Worm (Caenorhabditis elegans): ENCODE data around the gene AC3.5.

AC3.5 gene

DNA sequence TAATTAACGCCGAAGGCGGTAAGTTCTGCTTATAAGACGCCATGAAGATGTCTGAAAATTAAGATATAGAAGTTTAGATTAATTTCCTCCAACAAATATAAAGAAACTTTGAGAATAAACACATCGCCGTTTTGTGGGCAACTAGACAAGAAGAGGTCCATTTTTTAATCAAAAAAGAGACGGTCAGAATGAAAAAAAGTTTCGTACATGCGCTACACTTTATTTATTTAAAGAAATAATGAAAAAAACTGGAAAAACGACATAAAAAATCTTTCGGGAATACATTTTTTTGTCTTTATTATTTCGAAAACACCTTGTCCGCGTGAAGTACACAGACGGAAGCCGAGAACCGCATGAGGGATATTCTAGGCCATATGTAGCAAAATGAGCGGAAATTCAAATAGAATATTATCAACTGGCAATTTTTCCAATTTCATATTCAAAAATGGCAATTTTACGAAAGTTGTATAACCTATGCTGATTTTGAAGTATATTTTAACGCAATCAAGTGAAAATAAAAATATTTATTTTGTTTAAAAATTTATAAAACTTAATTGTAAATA is 32.5 kb upstream of the AC3.5 start, which contains the start of gene sluh-7:
Gene sluh-7, minus strand, starts transcription at position 51 of the 563 bp plus-strand sequence.
- TF ChIP-seq nhr-28 (tag; optimal IDR thresholded peaks at IDR 0.05) (no peak), nfya-1 (tag; optimal IDR thresholded peaks at IDR 0.05; ENCODE audit: insufficient read depth) (peak; percentile 80), ceh-28 (tag; optimal IDR thresholded peaks at IDR 0.05) (peak; percentile 5), nhr-23 (tag; optimal IDR thresholded peaks at IDR 0.05) (peak; percentile 80), pha-4 (tag; optimal IDR thresholded peaks at IDR 0.05) (peak; percentile 92), ceh-82 (tag; optimal IDR thresholded peaks at IDR 0.05) (no peak), elt-2 (tag; optimal IDR thresholded peaks at IDR 0.05) (peak; percentile 28), hmg-11 (tag; optimal IDR thresholded peaks at IDR 0.05) (peak; percentile 51), daf-12 (tag; optimal IDR thresholded peaks at IDR 0.05) (no peak), lin-15B (tag; optimal IDR thresholded peaks at IDR 0.05) (peak; percentile 90), ztf-4 (tag; optimal IDR thresholded peaks at IDR 0.05) (no peak), aly-2 (tag; optimal IDR thresholded peaks at IDR 0.05) (no peak), pqm-1 (tag; optimal IDR thresholded peaks at IDR 0.05) (no peak), mml-1 (tag; optimal IDR thresholded peaks at IDR 0.05) (no peak), fkh-2 (tag; optimal IDR thresholded peaks at IDR 0.05) (no peak), tbx-2 (tag; optimal IDR thresholded peaks at IDR 0.05) (peak; percentile 36), nhr-25 (tag; optimal IDR thresholded peaks at IDR 0.05) (peak; percentile 57), ceh-9 (tag; optimal IDR thresholded peaks at IDR 0.05) (no peak), lsy-12 (tag; optimal IDR thresholded peaks at IDR 0.05) (peak; percentile 54), lin-39 (tag; optimal IDR thresholded peaks at IDR 0.05) (no peak), nhr-43 (tag; optimal IDR thresholded peaks at IDR 0.05; ENCODE audit: poor library complexity, severe bottlenecking) (peak; percentile 92), R02D3.7 (tag; optimal IDR thresholded peaks at IDR 0.05) (peak; percentile 24), snpc-4 (tag; optimal IDR thresholded peaks at IDR 0.05) (peak; percentile 81), nhr-237 (tag; optimal IDR thresholded peaks at IDR 0.05) (no peak), mdl-1 (tag; optimal IDR thresholded peaks at IDR 0.05) (no peak), unc-62 (GFP tag; optimal IDR thresholded peaks at IDR 0.05) (no peak), nhr-76 (tag; optimal IDR thresholded peaks at IDR 0.05) (no peak), sea-2 (GFP tag; optimal IDR thresholded peaks at IDR 0.05) (no peak)

DNA sequence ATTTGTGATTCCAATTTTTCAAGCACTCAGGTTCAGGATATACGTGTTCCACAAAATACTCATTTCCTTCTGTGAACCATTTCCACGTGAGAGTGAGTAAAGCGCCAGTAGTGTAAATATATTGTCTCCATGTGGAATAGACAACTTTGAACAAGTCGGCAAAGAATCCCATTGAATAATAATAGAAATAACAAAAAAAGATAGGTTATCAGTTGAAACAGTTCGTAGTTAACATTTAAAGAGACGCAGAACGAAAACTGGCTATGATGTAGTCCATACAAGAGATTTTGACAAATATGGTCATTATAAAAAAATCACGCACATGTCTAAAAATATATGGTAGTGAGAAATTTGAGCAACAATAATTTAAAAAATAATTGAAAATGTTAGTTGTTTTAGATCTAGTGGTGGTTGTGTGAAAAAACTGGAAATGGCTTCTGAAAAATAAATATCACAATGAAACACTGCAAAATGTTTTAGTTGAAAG is 30.8 kb upstream of the AC3.5 start, which contains the start of gene ceeh-2:
Gene ceeh-2, minus strand, starts transcription at position 437 of the 487 bp plus-strand sequence.
- TF ChIP-seq pqm-1 (tag; optimal IDR thresholded peaks at IDR 0.05) (peak; percentile 20), elt-2 (tag; optimal IDR thresholded peaks at IDR 0.05) (peak; percentile 53), ceh-28 (tag; optimal IDR thresholded peaks at IDR 0.05) (no peak)

DNA sequence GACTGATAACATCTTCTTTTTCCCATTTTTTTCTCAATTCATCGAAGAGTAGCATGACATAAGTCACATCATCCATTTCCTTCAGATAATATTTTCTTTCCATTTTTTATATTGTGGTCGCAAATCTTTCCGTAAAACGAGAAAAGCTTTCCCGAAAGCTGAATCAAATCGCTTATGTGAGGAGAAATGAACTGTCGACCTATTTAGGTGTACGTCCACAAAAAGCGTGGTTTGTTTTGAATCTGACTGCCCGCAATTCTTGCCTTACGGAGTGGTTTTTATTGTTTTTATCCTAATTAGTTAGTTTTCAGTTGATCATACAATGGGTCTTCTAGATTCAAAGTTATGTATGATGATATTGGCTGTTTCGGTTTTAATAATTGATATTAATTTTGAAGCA is 30.1 kb upstream of the AC3.5 start, which contains the start of gene ttll-15:
Gene ttll-15, plus strand, starts transcription at position 301 of the 400 bp plus-strand sequence.
- TF ChIP-seq unc-62 (GFP tag; optimal IDR thresholded peaks at IDR 0.05) (no peak), pqm-1 (tag; optimal IDR thresholded peaks at IDR 0.05) (no peak)

DNA sequence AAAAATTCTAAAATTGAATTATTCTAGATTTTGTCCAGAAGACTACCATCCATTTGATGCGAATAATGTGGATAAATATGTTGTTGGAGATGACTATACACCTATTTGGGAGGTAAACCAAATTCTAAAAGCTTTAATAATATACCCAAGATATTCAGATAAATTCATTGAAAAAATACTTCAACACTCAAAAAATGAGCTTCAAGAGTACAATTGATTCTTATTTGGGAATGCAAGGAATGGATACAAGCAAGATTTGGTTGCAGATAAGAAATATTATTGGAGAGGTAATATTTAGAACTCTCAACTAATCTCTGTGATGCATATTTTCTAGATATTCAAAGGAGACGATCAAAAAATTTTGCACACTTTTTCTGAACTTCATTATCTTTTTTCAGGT is 28.1 kb upstream of the AC3.5 start:
- TF ChIP-seq nhr-28 (tag; optimal IDR thresholded peaks at IDR 0.05) (no peak), ZK546.5 (tag; optimal IDR thresholded peaks at IDR 0.05) (no peak), eor-1 (tag; optimal IDR thresholded peaks at IDR 0.05) (no peak), ceh-28 (tag; optimal IDR thresholded peaks at IDR 0.05) (no peak), fos-1 (tag; optimal IDR thresholded peaks at IDR 0.05) (no peak), elt-3 (tag; optimal IDR thresholded peaks at IDR 0.05) (no peak), lsy-12 (tag; optimal IDR thresholded peaks at IDR 0.05) (no peak), pqm-1 (tag; optimal IDR thresholded peaks at IDR 0.05) (no peak), nhr-76 (tag; optimal IDR thresholded peaks at IDR 0.05) (no peak), fkh-2 (tag; optimal IDR thresholded peaks at IDR 0.05) (no peak), skn-1 (tag; optimal IDR thresholded peaks at IDR 0.05) (no peak), elt-1 (tag; optimal IDR thresholded peaks at IDR 0.05) (no peak), lin-15B (tag; optimal IDR thresholded peaks at IDR 0.05) (no peak), mml-1 (tag; optimal IDR thresholded peaks at IDR 0.05) (no peak), nhr-67 (tag; optimal IDR thresholded peaks at IDR 0.05) (no peak)
